Fruit fly (Drosophila melanogaster) S2 (cell line): Measurements from ENCODE around the gene CG9706.

Experiments used
- CG8478 ChIP-seq: fragments of >200 bp; optimal IDR thresholded peaks from 2 replicates; lab custom pipeline; 2018
- CTCF ChIP-seq, 2 experiments: fragments of >200 bp; optimal IDR thresholded peaks; 2 replicates each; lab custom pipeline; 2018

Gene CG9706

dm6 chr3L:16801499-16802452 lies 19.0 kb downstream of the CG9706 start:
- no peak for TF ChIP-seq CTCF (optimal IDR thresholded peaks at IDR 0.05; lab: Kevin White, UChicago)
- no peak for TF ChIP-seq CG8478

- no peak for TF ChIP-seq CG8478
- TF ChIP-seq CTCF (optimal IDR thresholded peaks at IDR 0.05; lab: Kevin White, UChicago), result no peak
These were observed 20.5 kb downstream of the CG9706 start for dm6 chr3L:16803273-16803672.

- no peak for TF ChIP-seq CTCF (optimal IDR thresholded peaks at IDR 0.05; lab: Kevin White, UChicago)
- TF ChIP-seq CG8478, result no peak
These were observed 21.0 kb downstream of the CG9706 start for dm6 chr3L:16803708-16804350.

dm6 chr3L:16804627-16805026 lies 21.8 kb downstream of the CG9706 start, which contains the start of gene nudC:
Gene nudC, plus strand, starts transcription at chr3L:16804994.
- no peak for TF ChIP-seq CTCF (optimal IDR thresholded peaks at IDR 0.05; lab: Kevin White, UChicago)
- TF ChIP-seq CG8478, result no peak

- TF ChIP-seq CG8478, result no peak
- no peak for TF ChIP-seq CTCF (optimal IDR thresholded peaks at IDR 0.05; lab: Kevin White, UChicago)
These were observed 23.3 kb downstream of the CG9706 start for dm6 chr3L:16805806-16806719.

dm6 chr3L:16806823-16807325 lies 24.1 kb downstream of the CG9706 start:
- TF ChIP-seq CG8478 (no peak), CTCF (optimal IDR thresholded peaks at IDR 0.05; lab: Kevin White, UChicago) (no peak)

- no peak for TF ChIP-seq CG8478
- no peak for TF ChIP-seq CTCF (optimal IDR thresholded peaks at IDR 0.05; lab: Kevin White, UChicago)
These were observed 24.7 kb downstream of the CG9706 start, which contains the start of gene CG9674 for dm6 chr3L:16807558-16807957. Gene CG9674, minus strand, starts transcription at chr3L:16807731.

- TF ChIP-seq CG8478, result no peak
- TF ChIP-seq CTCF (optimal IDR thresholded peaks at IDR 0.05; lab: Kevin White, UChicago), result peak in 1 of 2 experiments; percentile 41
These were observed 25.3 kb downstream of the CG9706 start for dm6 chr3L:16808139-16808538.

dm6 chr3L:16810512-16810911 lies 27.7 kb downstream of the CG9706 start:
- TF ChIP-seq CTCF (optimal IDR thresholded peaks at IDR 0.05; lab: Kevin White, UChicago) (no peak), CG8478 (no peak)

- TF ChIP-seq CG8478 (no peak), CTCF (optimal IDR thresholded peaks at IDR 0.05; lab: Kevin White, UChicago) (no peak)
These were observed 29.1 kb downstream of the CG9706 start for dm6 chr3L:16811908-16812307.

- no peak for TF ChIP-seq CG8478
- TF ChIP-seq CTCF (optimal IDR thresholded peaks at IDR 0.05; lab: Kevin White, UChicago), result no peak
These were observed 31.2 kb downstream of the CG9706 start for dm6 chr3L:16813984-16814383.

dm6 chr3L:16818063-16818462 lies 35.3 kb downstream of the CG9706 start:
- TF ChIP-seq CG8478 (no peak), CTCF (optimal IDR thresholded peaks at IDR 0.05; lab: Kevin White, UChicago) (no peak)

dm6 chr3L:16824725-16825124 lies 41.9 kb downstream of the CG9706 start:
- no peak for TF ChIP-seq CG8478
- TF ChIP-seq CTCF (optimal IDR thresholded peaks at IDR 0.05; lab: Kevin White, UChicago), result no peak

- no peak for TF ChIP-seq CTCF (optimal IDR thresholded peaks at IDR 0.05; lab: Kevin White, UChicago)
- no peak for TF ChIP-seq CG8478
These were observed 42.4 kb downstream of the CG9706 start for dm6 chr3L:16825195-16825594.

dm6 chr3L:16828967-16829366 lies 46.2 kb downstream of the CG9706 start, which contains the start of gene CG13024:
Gene CG13024, minus strand, starts transcription at chr3L:16829074.
- TF ChIP-seq CTCF (optimal IDR thresholded peaks at IDR 0.05; lab: Kevin White, UChicago), result no peak
- TF ChIP-seq CG8478, result no peak
